Worm (Caenorhabditis elegans) whole organism, L4 larva: Measurements from ENCODE around the gene epg-7.

Experiments used
- F44E2.7 ChIP-seq: fragments of 200-800 bp; sonication (Bioruptor generic); IDR thresholded peaks from 2 replicates; pipeline ENCODE4 v2.1.2; 2022; ENCODE audit warnings: missing genetic modification characterization, missing compliant biosample characterization
- Y105C5A.15 ChIP-seq: fragments of 200-800 bp; sonication (Bioruptor generic); IDR thresholded peaks from 2 replicates; pipeline ENCODE4 v1.3.6; 2022; ENCODE audit warnings: missing genetic modification characterization, missing compliant biosample characterization
- Y48G9A.11 ChIP-seq: fragments of 200-800 bp; sonication (Bioruptor generic); IDR thresholded peaks from 2 replicates; pipeline ENCODE4 v1.3.6; 2022; ENCODE audit warnings: missing genetic modification reagents, missing genetic modification characterization, missing compliant biosample characterization
- Y5F2A.4 ChIP-seq: fragments of 200-800 bp; sonication (Bioruptor generic); optimal IDR thresholded peaks from 2 replicates; lab custom pipeline; 2018; ENCODE audit warnings: mild to moderate bottlenecking, missing genetic modification characterization, missing compliant biosample characterization
- aly-2 ChIP-seq: sonication (generic microtip); optimal IDR thresholded peaks from 2 replicates; lab custom pipeline; 2018; ENCODE audit warnings: missing biosample characterization, missing genetic modification characterization
- ceh-28 ChIP-seq: fragments of 150-350 bp; optimal IDR thresholded peaks from 2 replicates; lab custom pipeline; 2014; ENCODE audit warnings: missing biosample characterization, missing genetic modification reagents, missing genetic modification characterization
- ceh-62 ChIP-seq: sonication (generic microtip); optimal IDR thresholded peaks from 2 replicates; lab custom pipeline; 2017; ENCODE audit warnings: missing biosample characterization, missing genetic modification characterization
- ces-1 ChIP-seq: fragments of 150-350 bp; sonication (generic microtip); optimal IDR thresholded peaks from 4 replicates; lab custom pipeline; 2014; ENCODE audit warnings: missing biosample characterization, missing genetic modification reagents, missing genetic modification characterization
- daf-12 ChIP-seq: fragments of 150-350 bp; optimal IDR thresholded peaks from 2 replicates; lab custom pipeline; 2014; ENCODE audit warnings: missing biosample characterization, missing genetic modification reagents, missing genetic modification characterization
- daf-19 ChIP-seq: fragments of 200-800 bp; sonication (Bioruptor generic); conservative IDR thresholded peaks from 2 replicates; pipeline ENCODE4 v1.3.6; 2022; ENCODE audit warnings: missing genetic modification characterization, missing compliant biosample characterization
- dmd-6 ChIP-seq: fragments of 200-800 bp; sonication (Bioruptor generic); IDR thresholded peaks from 2 replicates; pipeline ENCODE4 v1.3.6; 2022; ENCODE audit warnings: missing genetic modification reagents, missing genetic modification characterization, missing compliant biosample characterization
- dmd-8 ChIP-seq: fragments of 200-800 bp; sonication (Bioruptor generic); IDR thresholded peaks from 2 replicates; pipeline ENCODE4 v1.3.6; 2022; ENCODE audit warnings: missing genetic modification characterization, missing compliant biosample characterization
- dmd-9 ChIP-seq: fragments of 200-800 bp; sonication (Bioruptor generic); IDR thresholded peaks from 2 replicates; pipeline ENCODE4 v1.3.6; 2022; ENCODE audit warnings: missing genetic modification reagents, missing genetic modification characterization, missing compliant biosample characterization
- duxl-1 ChIP-seq: sonication (generic microtip); optimal IDR thresholded peaks from 2 replicates; lab custom pipeline; 2016; ENCODE audit warnings: mild to moderate bottlenecking, missing genetic modification characterization, moderate library complexity, missing compliant biosample characterization; ENCODE audit not compliant: poor library complexity
- egl-43 ChIP-seq: fragments of 200-800 bp; sonication (Bioruptor generic); IDR thresholded peaks from 2 replicates; pipeline ENCODE4 v1.3.6; 2022; ENCODE audit warnings: missing genetic modification reagents, missing genetic modification characterization, missing compliant biosample characterization
- fkh-10 ChIP-seq: fragments of 150-350 bp; optimal IDR thresholded peaks from 2 replicates; lab custom pipeline; 2014; ENCODE audit warnings: missing biosample characterization, missing genetic modification reagents, missing genetic modification characterization
- gei-8 ChIP-seq: fragments of 200-800 bp; sonication (Bioruptor generic); optimal IDR thresholded peaks from 2 replicates; lab custom pipeline; 2018; ENCODE audit warnings: mild to moderate bottlenecking, missing genetic modification characterization, missing compliant biosample characterization
- hlh-11 ChIP-seq: fragments of 200-800 bp; sonication (Bioruptor generic); optimal IDR thresholded peaks from 2 replicates; lab custom pipeline; 2018; ENCODE audit warnings: mild to moderate bottlenecking, missing genetic modification characterization, missing compliant biosample characterization
- hlh-30 ChIP-seq: sonication (generic microtip); optimal IDR thresholded peaks from 2 replicates; lab custom pipeline; 2017; ENCODE audit warnings: antibody characterized with exemption, mild to moderate bottlenecking, missing genetic modification characterization, missing compliant biosample characterization; ENCODE audit not compliant: insufficient read depth
- hmg-1.1 ChIP-seq: fragments of 200-800 bp; sonication (Bioruptor generic); IDR thresholded peaks from 2 replicates; pipeline ENCODE4 v1.3.6; 2022; ENCODE audit warnings: missing genetic modification reagents, missing genetic modification characterization, missing compliant biosample characterization
- lim-7 ChIP-seq: fragments of 200-800 bp; sonication (Bioruptor generic); IDR thresholded peaks from 2 replicates; pipeline ENCODE4 v1.3.6; 2022; ENCODE audit warnings: missing genetic modification characterization, missing compliant biosample characterization
- lin-13 ChIP-seq: fragments of 150-350 bp; optimal IDR thresholded peaks from 2 replicates; lab custom pipeline; 2014; ENCODE audit warnings: missing biosample characterization, missing genetic modification reagents, missing genetic modification characterization
- lin-29 ChIP-seq: fragments of 200-800 bp; sonication (Bioruptor generic); IDR thresholded peaks from 2 replicates; pipeline ENCODE4 v1.3.6; 2022; ENCODE audit warnings: missing genetic modification reagents, missing genetic modification characterization, missing compliant biosample characterization
- lin-38 ChIP-seq: fragments of 200-800 bp; sonication (Bioruptor generic); IDR thresholded peaks from 2 replicates; pipeline ENCODE4 v1.3.6; 2022; ENCODE audit warnings: missing genetic modification reagents, missing genetic modification characterization, missing compliant biosample characterization
- lin-39 ChIP-seq: fragments of 150-350 bp; optimal IDR thresholded peaks from 2 replicates; lab custom pipeline; 2014; ENCODE audit warnings: missing biosample characterization, missing genetic modification reagents, missing genetic modification characterization
- lir-3 ChIP-seq: sonication (generic microtip); optimal IDR thresholded peaks from 2 replicates; lab custom pipeline; 2016; ENCODE audit warnings: mild to moderate bottlenecking, missing genetic modification characterization, missing compliant biosample characterization
- madf-5 ChIP-seq, 2 experiments: fragments of 200-800 bp; sonication (Bioruptor generic); IDR thresholded peaks; 2 replicates each; pipeline ENCODE4 v1.3.6; 2022; ENCODE audit warnings: missing compliant biosample characterization in 2 of 2, missing genetic modification characterization in 2 of 2
- mdl-1 ChIP-seq, 2 experiments: fragments of 150-350 bp in 1 of 2; sonication (generic microtip) in 1 of 2; optimal IDR thresholded peaks; 2 replicates each; lab custom pipeline; 2014 to 2017; ENCODE audit warnings: missing biosample characterization in 2 of 2, missing genetic modification characterization in 2 of 2
- mdt-29 ChIP-seq: fragments of 200-800 bp; sonication (Bioruptor generic); IDR thresholded peaks from 2 replicates; pipeline ENCODE4 v1.3.6; 2022; ENCODE audit warnings: missing genetic modification reagents, missing genetic modification characterization, missing compliant biosample characterization
- mep-1 ChIP-seq: fragments of 150-350 bp; sonication (generic microtip); optimal IDR thresholded peaks from 3 replicates; lab custom pipeline; 2014; ENCODE audit warnings: missing biosample characterization, missing genetic modification characterization
- mxl-3 ChIP-seq: fragments of 200-800 bp; sonication (Bioruptor generic); optimal IDR thresholded peaks from 2 replicates; lab custom pipeline; 2018; ENCODE audit warnings: mild to moderate bottlenecking, missing genetic modification characterization, missing compliant biosample characterization
- nhr-102 ChIP-seq: sonication (generic microtip); optimal IDR thresholded peaks from 2 replicates; lab custom pipeline; 2016; ENCODE audit warnings: mild to moderate bottlenecking, missing genetic modification characterization, moderate library complexity, missing compliant biosample characterization
- nhr-25 ChIP-seq: sonication (generic microtip); optimal IDR thresholded peaks from 2 replicates; lab custom pipeline; 2017; ENCODE audit warnings: missing genetic modification characterization, mild to moderate bottlenecking, missing compliant biosample characterization, antibody characterized with exemption, moderate library complexity, borderline replicate concordance; ENCODE audit not compliant: insufficient read depth
- nhr-28 ChIP-seq: fragments of 150-350 bp; optimal IDR thresholded peaks from 2 replicates; lab custom pipeline; 2014; ENCODE audit warnings: missing biosample characterization, missing genetic modification characterization
- nhr-41 ChIP-seq: fragments of 200-800 bp; sonication (Bioruptor generic); IDR thresholded peaks from 2 replicates; pipeline ENCODE4 v1.3.6; 2022; ENCODE audit warnings: missing genetic modification reagents, missing genetic modification characterization, missing compliant biosample characterization
- nhr-6 ChIP-seq: fragments of 150-350 bp; optimal IDR thresholded peaks from 2 replicates; lab custom pipeline; 2014; ENCODE audit warnings: missing biosample characterization, missing genetic modification characterization
- nhr-76 ChIP-seq: fragments of 150-350 bp; optimal IDR thresholded peaks from 2 replicates; lab custom pipeline; 2014; ENCODE audit warnings: missing biosample characterization, missing genetic modification characterization
- rbr-2 ChIP-seq: sonication (generic microtip); optimal IDR thresholded peaks from 2 replicates; lab custom pipeline; 2016; ENCODE audit warnings: missing genotype, missing genetic modification characterization, missing compliant biosample characterization
- sdz-12 ChIP-seq: fragments of 200-800 bp; sonication (Bioruptor generic); optimal IDR thresholded peaks from 2 replicates; lab custom pipeline; 2018; ENCODE audit warnings: mild to moderate bottlenecking, missing genetic modification characterization, missing compliant biosample characterization
- set-16 ChIP-seq: fragments of 200-800 bp; sonication (Bioruptor generic); IDR thresholded peaks from 2 replicates; pipeline ENCODE4 v1.3.6; 2022; ENCODE audit warnings: missing genetic modification reagents, missing genetic modification characterization, missing compliant biosample characterization
- skn-1 ChIP-seq: fragments of 150-350 bp; optimal IDR thresholded peaks from 2 replicates; lab custom pipeline; 2014; ENCODE audit warnings: missing biosample characterization, missing genetic modification characterization
- snpc-1.2 ChIP-seq: fragments of 200-800 bp; sonication (Bioruptor generic); IDR thresholded peaks from 2 replicates; pipeline ENCODE4 v1.3.6; 2022; ENCODE audit warnings: missing genetic modification reagents, missing genetic modification characterization, missing compliant biosample characterization
- snpc-4 ChIP-seq: fragments of 150-350 bp; optimal IDR thresholded peaks from 2 replicates; lab custom pipeline; 2014; ENCODE audit warnings: missing biosample characterization, missing genetic modification characterization
- spr-3 ChIP-seq: fragments of 200-800 bp; sonication (Bioruptor generic); optimal IDR thresholded peaks from 2 replicates; lab custom pipeline; 2018; ENCODE audit warnings: mild to moderate bottlenecking, missing genetic modification characterization, missing compliant biosample characterization
- tag-97 ChIP-seq: fragments of 200-800 bp; sonication (Bioruptor generic); IDR thresholded peaks from 2 replicates; pipeline ENCODE4 v1.3.6; 2022; ENCODE audit warnings: missing genetic modification characterization, missing compliant biosample characterization
- unc-130 ChIP-seq: sonication (generic microtip); optimal IDR thresholded peaks from 2 replicates; lab custom pipeline; 2016; ENCODE audit warnings: missing genetic modification reagents, missing genetic modification characterization, missing compliant biosample characterization
- unc-62 ChIP-seq, 3 experiments: fragments of 150-350 bp in 1 of 3; sonication (generic microtip); optimal IDR thresholded peaks in 2 of 3; peaks in 1 of 3; 1 replicate in 1 of 3; 2 replicates in 2 of 3; lab custom pipeline; 2014 to 2017; ENCODE audit warnings: missing biosample characterization in 3 of 3, missing genetic modification characterization in 3 of 3, missing genetic modification reagents in 3 of 3, missing genotype in 1 of 3
- zfp-2 ChIP-seq: sonication (generic microtip); optimal IDR thresholded peaks from 2 replicates; lab custom pipeline; 2016; ENCODE audit warnings: mild to moderate bottlenecking, missing genetic modification characterization, missing compliant biosample characterization
- zfp-3 ChIP-seq: fragments of 200-800 bp; sonication (Bioruptor generic); conservative IDR thresholded peaks from 2 replicates; pipeline ENCODE4 v1.3.6; 2022; ENCODE audit warnings: missing genetic modification reagents, missing genetic modification characterization, missing compliant biosample characterization
- ztf-11 ChIP-seq: fragments of 150-350 bp; optimal IDR thresholded peaks from 2 replicates; lab custom pipeline; 2014; ENCODE audit warnings: missing biosample characterization, missing genetic modification characterization
- ztf-7 ChIP-seq: fragments of 150-350 bp; optimal IDR thresholded peaks from 2 replicates; lab custom pipeline; 2014; ENCODE audit warnings: missing biosample characterization, missing genetic modification characterization

The epg-7 gene

DNA sequence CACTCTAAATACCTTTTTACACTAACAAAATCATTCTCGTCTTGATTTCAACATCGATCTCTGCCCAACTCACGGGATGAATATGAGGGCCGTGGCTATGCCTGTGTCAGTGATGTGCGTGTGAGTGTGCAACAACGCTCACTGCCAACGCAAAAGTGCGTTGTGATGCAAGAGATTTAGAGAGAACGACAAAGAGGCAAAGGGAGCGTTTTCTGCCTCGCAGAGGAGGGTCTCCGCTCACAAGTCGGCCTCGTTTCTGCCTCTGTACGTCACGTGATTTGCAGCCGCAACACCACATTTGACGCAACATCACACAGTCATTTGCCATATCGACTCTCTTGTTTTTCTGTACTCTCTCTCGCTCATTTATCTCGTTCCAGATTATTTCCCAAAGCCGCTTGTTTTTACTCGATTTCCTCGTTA, at the start of gene epg-7:
Gene epg-7, plus strand, starts transcription at position 413 of the 423 bp plus-strand sequence.
- TF ChIP-seq ceh-28 (tag; lab: Kevin White, UChicago), result peak; percentile 21
- TF ChIP-seq hlh-11 (tag; lab: Kevin White, UChicago), result peak; percentile 97
- peak; percentile 93 for TF ChIP-seq dmd-6 (GFP tag; lab: Robert Waterston, UW)
- no peak for TF ChIP-seq sdz-12 (GFP tag; lab: Kevin White, UChicago)
- peak in 1 of 2 experiments; percentile 100 for TF ChIP-seq unc-62 (GFP tag; optimal IDR thresholded peaks at IDR 0.05 in 1 of 2; lab: Kevin White, UChicago)
- no peak for TF ChIP-seq unc-62 (tag; optimal IDR thresholded peaks at IDR 0.05; lab: Kevin White, UChicago)
- peak; percentile 86 for TF ChIP-seq nhr-6 (tag; lab: Kevin White, UChicago)
- TF ChIP-seq tag-97 (GFP tag; lab: Robert Waterston, UW), result no peak
- peak; percentile 55 for TF ChIP-seq ces-1 (GFP tag; lab: Kevin White, UChicago)
- TF ChIP-seq madf-5 (GFP tag; IDR thresholded peaks at IDR 0.05; lab: Robert Waterston, UW), result 0 out of 4 replicates have a peak, but pooled peaks of 1 of the 2 experiments have one; percentile 59
- TF ChIP-seq Y105C5A.15, result no peak
- no peak for TF ChIP-seq nhr-41 (GFP tag; lab: Robert Waterston, UW)
- TF ChIP-seq mdl-1 (tag; optimal IDR thresholded peaks at IDR 0.05; lab: Kevin White, UChicago), result peak; percentile 80 to 96
- TF ChIP-seq dmd-8 (GFP tag; lab: Robert Waterston, UW), result peak; percentile 31; the same call in 1 of the 2 replicates
- TF ChIP-seq zfp-3 (GFP tag; lab: Robert Waterston, UW), result peak; percentile 76; the same call in 1 of the 2 replicates
- peak; percentile 96 for TF ChIP-seq mep-1 (tag; lab: Kevin White, UChicago)
- no peak for TF ChIP-seq snpc-1.2 (GFP tag; lab: Robert Waterston, UW)
- no peak for TF ChIP-seq snpc-4
- TF ChIP-seq duxl-1 (tag; lab: Kevin White, UChicago), result peak; percentile 84
- TF ChIP-seq fkh-10 (GFP tag; lab: Kevin White, UChicago), result peak; percentile 95
- TF ChIP-seq Y5F2A.4 (GFP tag; lab: Kevin White, UChicago), result peak; percentile 57
- TF ChIP-seq unc-130, result no peak
- TF ChIP-seq lin-38 (GFP tag; lab: Robert Waterston, UW), result peak; percentile 76
- peak; percentile 100 for TF ChIP-seq hlh-30 (tag; lab: Kevin White, UChicago)
- peak; percentile 91 for TF ChIP-seq egl-43 (GFP tag; lab: Robert Waterston, UW)
- TF ChIP-seq lin-13 (GFP tag; lab: Kevin White, UChicago), result peak; percentile 91
- TF ChIP-seq dmd-9 (GFP tag; lab: Robert Waterston, UW), result peak; percentile 69
- peak; percentile 64; the same call in 1 of the 2 replicates for TF ChIP-seq lim-7 (GFP tag; lab: Robert Waterston, UW)
- no peak for TF ChIP-seq aly-2 (tag; lab: Kevin White, UChicago)
- peak; percentile 91 for TF ChIP-seq nhr-28
- peak; percentile 9 for TF ChIP-seq zfp-2
- TF ChIP-seq nhr-102 (tag; lab: Kevin White, UChicago), result peak; percentile 84
- no peak for TF ChIP-seq lin-39 (tag; lab: Kevin White, UChicago)
- TF ChIP-seq set-16 (GFP tag; lab: Robert Waterston, UW), result peak; percentile 79
- no peak for TF ChIP-seq ztf-11 (tag; lab: Kevin White, UChicago)
- TF ChIP-seq hmg-1.1 (GFP tag; lab: Robert Waterston, UW), result peak; percentile 95
- TF ChIP-seq ztf-7 (tag; lab: Kevin White, UChicago), result peak; percentile 87
- TF ChIP-seq nhr-25 (tag; lab: Kevin White, UChicago), result peak; percentile 92
- no peak for TF ChIP-seq daf-12 (tag; lab: Kevin White, UChicago)
- peak; percentile 96 for TF ChIP-seq rbr-2 (tag; lab: Kevin White, UChicago)
- TF ChIP-seq ceh-62, result no peak
- TF ChIP-seq spr-3 (GFP tag; lab: Kevin White, UChicago), result peak; percentile 37
- TF ChIP-seq lin-29 (GFP tag; lab: Robert Waterston, UW), result 0 out of 2 replicates have a peak, but pooled peaks have one; percentile 56
- no peak for TF ChIP-seq daf-19 (GFP tag; lab: Robert Waterston, UW)
- no peak for TF ChIP-seq lir-3
- TF ChIP-seq nhr-76, result no peak
- peak; percentile 89 for TF ChIP-seq mxl-3 (GFP tag; lab: Kevin White, UChicago)
- peak; percentile 80 for TF ChIP-seq mdt-29 (GFP tag; lab: Robert Waterston, UW)
- TF ChIP-seq gei-8 (GFP tag; lab: Kevin White, UChicago), result peak; percentile 55
- TF ChIP-seq skn-1 (tag; lab: Kevin White, UChicago), result no peak
- no peak for TF ChIP-seq F44E2.7 (GFP tag; lab: Robert Waterston, UW)
- TF ChIP-seq Y48G9A.11 (GFP tag; lab: Robert Waterston, UW), result no peak
